Worm (Caenorhabditis elegans): ENCODE measurements around the gene F53F8.7.

DNA sequence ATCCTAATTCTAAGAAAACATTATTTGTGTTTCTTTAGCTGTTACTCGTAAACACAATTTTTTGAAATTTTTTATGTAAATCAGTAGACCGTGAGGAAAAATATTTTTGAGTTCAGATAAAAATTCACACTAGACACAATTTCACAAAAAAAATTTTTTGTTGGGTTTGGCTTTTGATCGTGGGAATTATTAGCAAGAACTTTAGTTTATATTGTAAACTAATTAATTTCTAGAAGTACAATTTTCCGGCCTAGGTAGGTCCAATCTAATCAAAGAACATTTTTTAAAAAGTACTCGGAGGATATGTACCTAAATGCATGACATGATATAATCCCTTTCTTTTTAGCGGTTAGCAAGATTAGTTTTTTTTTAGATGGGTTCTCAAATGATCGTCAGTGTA lies 18.0 kb downstream of the F53F8.7 start:
- no peak for TF ChIP-seq unc-39 (tag; optimal IDR thresholded peaks at IDR 0.05)
- TF ChIP-seq ztf-4 (tag; optimal IDR thresholded peaks at IDR 0.05) = no peak
- no peak for TF ChIP-seq nhr-21 (tag; optimal IDR thresholded peaks at IDR 0.05)
